Fruit fly (Drosophila melanogaster) whole organism, adult: ENCODE measurements around the gene CG31075.

Experiments
- CG11617 ChIP-seq: fragments of 200-800 bp; sonication (Bioruptor generic); optimal IDR thresholded peaks from 2 replicates; lab custom pipeline; 2017; ENCODE audit warnings: mild to moderate bottlenecking, missing biosample characterization, missing genetic modification reagents, missing genetic modification characterization
- CG1620 ChIP-seq: fragments of 200-800 bp; sonication (Bioruptor generic); optimal IDR thresholded peaks from 2 replicates; lab custom pipeline; 2016; ENCODE audit warnings: missing biosample characterization, missing genetic modification characterization
- bab1 ChIP-seq: fragments of 200-800 bp; sonication (Bioruptor generic); optimal IDR thresholded peaks from 3 replicates; lab custom pipeline; 2019; ENCODE audit warnings: missing biosample characterization, mild to moderate bottlenecking, missing genetic modification characterization, moderate library complexity
- ovo ChIP-seq: fragments of 200-800 bp; sonication (Bioruptor generic); optimal IDR thresholded peaks from 2 replicates; lab custom pipeline; 2016; ENCODE audit warnings: missing biosample characterization, missing genetic modification characterization

DNA sequence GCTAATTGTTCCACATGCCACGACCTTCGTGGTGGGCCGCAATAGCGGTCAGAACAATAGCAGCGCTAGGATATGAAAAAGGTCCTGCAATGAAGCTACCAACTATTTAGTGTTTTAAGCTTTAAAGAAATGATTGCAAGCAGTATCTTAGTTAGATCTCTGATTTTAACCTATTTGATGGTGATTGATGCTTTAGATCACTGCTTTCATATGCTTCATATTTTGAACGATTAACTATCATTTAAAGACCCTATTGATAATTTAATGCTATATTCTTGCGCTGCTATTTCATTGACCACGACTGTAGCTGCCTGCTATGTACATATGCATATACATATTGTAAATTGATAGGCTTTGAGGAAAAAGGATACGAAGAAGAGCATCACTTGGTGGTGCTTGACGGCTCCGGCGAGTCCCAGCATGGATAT is 24.6 kb downstream of the CG31075 start:
- TF ChIP-seq CG11617 (GFP tag; lab: Kevin White, UChicago) (peak; percentile 8), CG1620 (no peak), ovo (GFP tag; lab: Kevin White, UChicago) (no peak), bab1 (GFP tag; lab: Kevin White, UChicago) (no peak)
